Fruit fly (Drosophila melanogaster) whole organism, embryonic: ENCODE results near the gene CG1774.

Source experiments
- Abd-B ChIP-seq: fragments of 200-800 bp; sonication (Bioruptor generic); optimal IDR thresholded peaks from 2 replicates; lab custom pipeline; 2018; ENCODE audit warnings: missing biosample characterization, mild to moderate bottlenecking, missing genetic modification characterization, moderate library complexity
- CG10209 ChIP-seq: fragments of 200-800 bp; sonication (Bioruptor generic); optimal IDR thresholded peaks from 3 replicates; lab custom pipeline; 2017; ENCODE audit warnings: missing biosample characterization, mild to moderate bottlenecking, missing genetic modification characterization, missing genetic modification reagents
- CG10267 ChIP-seq: fragments of 200-800 bp; sonication (Bioruptor generic); optimal IDR thresholded peaks from 2 replicates; lab custom pipeline; 2018; ENCODE audit warnings: missing biosample characterization, mild to moderate bottlenecking, missing genetic modification characterization, moderate library complexity
- CG14667 ChIP-seq: fragments of 200-800 bp; sonication (Bioruptor generic); IDR thresholded peaks from 2 replicates; pipeline ENCODE4 v1.3.6; 2022; ENCODE audit warnings: missing biosample characterization, missing genetic modification characterization
- CG16813 ChIP-seq: fragments of 200-800 bp; sonication (Bioruptor generic); IDR thresholded peaks from 3 replicates; pipeline ENCODE4 v1.3.6; 2022; ENCODE audit warnings: missing biosample characterization, missing genetic modification characterization; ENCODE audit not compliant: partially characterized antibody
- CG17912 ChIP-seq: fragments of 200-800 bp; sonication (Bioruptor generic); optimal IDR thresholded peaks from 2 replicates; lab custom pipeline; 2018; ENCODE audit warnings: missing biosample characterization, mild to moderate bottlenecking, missing genetic modification characterization
- CG2202 ChIP-seq: fragments of 200-800 bp; sonication (Bioruptor generic); optimal IDR thresholded peaks from 2 replicates; lab custom pipeline; 2018; ENCODE audit warnings: missing biosample characterization, mild to moderate bottlenecking, missing genetic modification characterization
- CG30020 ChIP-seq: fragments of 200-800 bp; optimal IDR thresholded peaks from 2 replicates; lab custom pipeline; 2019; ENCODE audit warnings: missing biosample characterization, mild to moderate bottlenecking, missing genetic modification characterization, moderate library complexity
- CG31365 ChIP-seq: fragments of 200-800 bp; sonication (Bioruptor generic); optimal IDR thresholded peaks from 2 replicates; lab custom pipeline; 2018; ENCODE audit warnings: missing biosample characterization, mild to moderate bottlenecking, missing genetic modification characterization
- CG3847 ChIP-seq: fragments of 200-800 bp; sonication (Bioruptor generic); IDR thresholded peaks from 2 replicates; pipeline ENCODE4 v1.3.6; 2022; ENCODE audit warnings: missing biosample characterization, missing genetic modification characterization
- CG42726 ChIP-seq: fragments of 200-800 bp; sonication (Bioruptor generic); IDR thresholded peaks from 2 replicates; pipeline ENCODE4 v1.3.6; 2022; ENCODE audit warnings: missing biosample characterization, missing genetic modification characterization; ENCODE audit not compliant: partially characterized antibody
- CG4424 ChIP-seq: fragments of 200-800 bp; sonication (Bioruptor generic); optimal IDR thresholded peaks from 3 replicates; lab custom pipeline; 2016; ENCODE audit warnings: missing biosample characterization, missing genetic modification characterization
- CG4854 ChIP-seq: fragments of 200-800 bp; sonication (Bioruptor generic); optimal IDR thresholded peaks from 2 replicates; lab custom pipeline; 2016; ENCODE audit warnings: missing biosample characterization, missing genetic modification characterization, inconsistent platforms
- CG5180 ChIP-seq: fragments of 200-800 bp; sonication (Bioruptor generic); optimal IDR thresholded peaks from 3 replicates; lab custom pipeline; 2017; ENCODE audit warnings: missing biosample characterization, missing genetic modification characterization, mild to moderate bottlenecking, moderate library complexity, missing genetic modification reagents
- CG9215 ChIP-seq: fragments of 200-800 bp; sonication (Bioruptor generic); IDR thresholded peaks from 2 replicates; pipeline ENCODE4 v1.3.6; 2022; ENCODE audit warnings: missing biosample characterization, missing genetic modification characterization
- CG9437 ChIP-seq: fragments of 200-800 bp; sonication (Bioruptor generic); optimal IDR thresholded peaks from 2 replicates; lab custom pipeline; 2018; ENCODE audit warnings: missing biosample characterization, mild to moderate bottlenecking, missing genetic modification characterization
- Chrac-16 ChIP-seq: fragments of 200-800 bp; sonication (Bioruptor generic); optimal IDR thresholded peaks from 3 replicates; lab custom pipeline; 2016; ENCODE audit warnings: missing biosample characterization, missing genetic modification characterization
- D ChIP-seq, 2 experiments: fragments of 200-800 bp in 1 of 2; fragments of >200 bp in 1 of 2; sonication (Bioruptor generic) in 1 of 2; optimal IDR thresholded peaks; 2 replicates in 1 of 2; 3 replicates in 1 of 2; lab custom pipeline; 2017; ENCODE audit warnings: mild to moderate bottlenecking in 1 of 2, missing biosample characterization in 1 of 2, missing genetic modification characterization in 1 of 2, missing genetic modification reagents in 1 of 2
- D19A ChIP-seq: fragments of 200-800 bp; optimal IDR thresholded peaks from 3 replicates; lab custom pipeline; 2019; ENCODE audit warnings: missing biosample characterization, mild to moderate bottlenecking, missing genetic modification characterization, moderate library complexity
- D19B ChIP-seq: fragments of 200-800 bp; sonication (Bioruptor generic); optimal IDR thresholded peaks from 2 replicates; lab custom pipeline; 2017; ENCODE audit warnings: missing biosample characterization, mild to moderate bottlenecking, missing genetic modification characterization
- Gsc ChIP-seq: fragments of 200-800 bp; sonication (Bioruptor generic); IDR thresholded peaks from 2 replicates; pipeline ENCODE4 v1.3.6; 2022; ENCODE audit warnings: missing biosample characterization, missing genetic modification characterization
- Gug ChIP-seq: fragments of 200-800 bp; sonication (Bioruptor generic); IDR thresholded peaks from 4 replicates; pipeline ENCODE4 v1.3.6; 2022; ENCODE audit warnings: missing biosample characterization, missing genetic modification characterization
- H15 ChIP-seq: fragments of 200-800 bp; sonication (Bioruptor generic); IDR thresholded peaks from 3 replicates; pipeline ENCODE4 v1.3.6; 2022; ENCODE audit warnings: missing biosample characterization, missing genetic modification characterization
- HmgD ChIP-seq: fragments of 200-800 bp; sonication (Bioruptor generic); optimal IDR thresholded peaks from 3 replicates; lab custom pipeline; 2016; ENCODE audit warnings: missing biosample characterization, missing genetic modification characterization
- Meics ChIP-seq: fragments of 200-800 bp; sonication (Bioruptor generic); optimal IDR thresholded peaks from 2 replicates; lab custom pipeline; 2017; ENCODE audit warnings: missing biosample characterization, mild to moderate bottlenecking, missing genetic modification characterization
- Mes4 ChIP-seq: fragments of 200-800 bp; sonication (Bioruptor generic); optimal IDR thresholded peaks from 2 replicates; lab custom pipeline; 2016; ENCODE audit warnings: missing biosample characterization, missing genetic modification characterization
- Neu2 ChIP-seq: fragments of 200-800 bp; sonication (Bioruptor generic); optimal IDR thresholded peaks from 3 replicates; lab custom pipeline; 2016; ENCODE audit warnings: missing biosample characterization, missing genetic modification characterization, borderline replicate concordance
- Pdp1 ChIP-seq, 2 experiments: fragments of 200-800 bp; sonication (Bioruptor generic); optimal IDR thresholded peaks; 3 replicates each; lab custom pipeline; 2016; ENCODE audit warnings: missing biosample characterization in 2 of 2, missing genetic modification characterization in 2 of 2, mild to moderate bottlenecking in 1 of 2, moderate library complexity in 1 of 2
- Sin3A ChIP-seq: fragments of >200 bp; optimal IDR thresholded peaks from 2 replicates; lab custom pipeline; 2018
- Usf ChIP-seq: fragments of 200-800 bp; sonication (Bioruptor generic); optimal IDR thresholded peaks from 2 replicates; lab custom pipeline; 2017; ENCODE audit warnings: missing genotype, missing biosample characterization, missing genetic modification characterization
- YL-1 ChIP-seq: fragments of 200-800 bp; sonication (Bioruptor generic); optimal IDR thresholded peaks from 3 replicates; lab custom pipeline; 2017; ENCODE audit warnings: missing biosample characterization, mild to moderate bottlenecking, missing genetic modification characterization
- al ChIP-seq: fragments of 200-800 bp; sonication (Bioruptor generic); IDR thresholded peaks from 2 replicates; pipeline ENCODE4 v1.3.6; 2022; ENCODE audit warnings: missing biosample characterization, missing genetic modification characterization
- ap ChIP-seq: fragments of 200-800 bp; sonication (Bioruptor generic); IDR thresholded peaks from 2 replicates; pipeline ENCODE4 v1.3.6; 2022; ENCODE audit warnings: missing biosample characterization, missing genetic modification characterization
- ase ChIP-seq: fragments of 200-800 bp; sonication (Bioruptor generic); IDR thresholded peaks from 3 replicates; pipeline ENCODE4 v1.3.6; 2022; ENCODE audit warnings: missing biosample characterization, missing genetic modification characterization
- bab2 ChIP-seq: fragments of 200-800 bp; sonication (Bioruptor generic); optimal IDR thresholded peaks from 2 replicates; lab custom pipeline; 2016; ENCODE audit warnings: missing biosample characterization, missing genetic modification characterization
- bigmax ChIP-seq: fragments of 200-800 bp; sonication (Bioruptor generic); optimal IDR thresholded peaks from 2 replicates; lab custom pipeline; 2018; ENCODE audit warnings: missing biosample characterization, mild to moderate bottlenecking, missing genetic modification characterization
- br ChIP-seq: fragments of >200 bp; optimal IDR thresholded peaks from 2 replicates; lab custom pipeline; 2017
- bsh ChIP-seq, 2 experiments: fragments of 200-800 bp; sonication (Bioruptor generic); optimal IDR thresholded peaks; 2 replicates each; lab custom pipeline; 2017 to 2018; ENCODE audit warnings: mild to moderate bottlenecking in 2 of 2, missing biosample characterization in 2 of 2, missing genetic modification characterization in 2 of 2, moderate library complexity in 1 of 2
- dysf ChIP-seq: fragments of 200-800 bp; sonication (Bioruptor generic); IDR thresholded peaks from 3 replicates; pipeline ENCODE4 v1.3.6; 2022; ENCODE audit warnings: missing biosample characterization, missing genetic modification characterization
- ind ChIP-seq: fragments of 200-800 bp; sonication (Bioruptor generic); optimal IDR thresholded peaks from 3 replicates; lab custom pipeline; 2016; ENCODE audit warnings: missing biosample characterization, missing genetic modification characterization
- knrl ChIP-seq: fragments of 200-800 bp; sonication (Bioruptor generic); IDR thresholded peaks from 3 replicates; pipeline ENCODE4 v1.3.6; 2022; ENCODE audit warnings: missing biosample characterization, missing genetic modification characterization; ENCODE audit not compliant: partially characterized antibody
- lmd ChIP-seq: fragments of 200-800 bp; sonication (Bioruptor generic); IDR thresholded peaks from 2 replicates; pipeline ENCODE4 v1.3.6; 2022; ENCODE audit warnings: missing biosample characterization, missing genetic modification characterization
- prd ChIP-seq, 3 experiments: fragments of >200 bp in 2 of 3; fragments of 200-800 bp in 1 of 3; sonication (Bioruptor generic) in 1 of 3; optimal IDR thresholded peaks in 2 of 3; IDR thresholded peaks in 1 of 3; 2 replicates in 2 of 3; 3 replicates in 1 of 3; pipeline versions ENCODE4 v1.3.6 to Lab custom; 2017 to 2022; ENCODE audit warnings: missing biosample characterization in 1 of 3, missing genetic modification characterization in 1 of 3
- rib ChIP-seq: fragments of 200-800 bp; sonication (Bioruptor generic); IDR thresholded peaks from 2 replicates; pipeline ENCODE4 v1.3.6; 2022; ENCODE audit warnings: missing biosample characterization, missing genetic modification characterization
- row ChIP-seq: fragments of 200-800 bp; sonication (Bioruptor generic); IDR thresholded peaks from 3 replicates; pipeline ENCODE4 v1.3.6; 2022; ENCODE audit warnings: missing biosample characterization, missing genetic modification characterization
- sd ChIP-seq: fragments of 200-800 bp; sonication (Bioruptor generic); optimal IDR thresholded peaks from 3 replicates; lab custom pipeline; 2018; ENCODE audit warnings: missing biosample characterization, mild to moderate bottlenecking, missing genetic modification characterization, moderate library complexity
- ssp ChIP-seq: fragments of 200-800 bp; sonication (Bioruptor generic); IDR thresholded peaks from 2 replicates; pipeline ENCODE4 v1.3.6; 2022; ENCODE audit warnings: missing biosample characterization, missing genetic modification characterization
- twi ChIP-seq: fragments of 200-800 bp; optimal IDR thresholded peaks from 2 replicates; lab custom pipeline; 2019; ENCODE audit warnings: missing biosample characterization, mild to moderate bottlenecking, missing genetic modification characterization, moderate library complexity
- zfh2 ChIP-seq: fragments of 200-800 bp; sonication (Bioruptor generic); optimal IDR thresholded peaks from 2 replicates; lab custom pipeline; 2016; ENCODE audit warnings: missing biosample characterization, missing genetic modification characterization

Gene CG1774

dm6 chr3R:31596071-31596883 is 3.7 kb downstream of the CG1774 start, which contains the start of gene RpL6 (continued):
- TF ChIP-seq row (GFP tag; lab: Robert Waterston, UW) (peak; percentile 6; the same call in 1 of the 3 replicates), CG42726 (GFP tag; lab: Robert Waterston, UW) (peak; percentile 36; the same call in 1 of the 2 replicates), lmd (GFP tag; lab: Robert Waterston, UW) (no peak), Neu2 (no peak), Gug (GFP tag; lab: Robert Waterston, UW) (no peak), bab2 (GFP tag; lab: Kevin White, UChicago) (no peak), al (GFP tag; lab: Robert Waterston, UW) (no peak), zfh2 (GFP tag; lab: Kevin White, UChicago) (no peak), CG16813 (peak; percentile 82), dysf (GFP tag; lab: Robert Waterston, UW) (no peak), Usf (no peak), CG31365 (tag; lab: Kevin White, UChicago) (peak; percentile 6), CG3847 (GFP tag; lab: Robert Waterston, UW) (peak; percentile 31; the same call in 1 of the 2 replicates), Gsc (GFP tag; lab: Robert Waterston, UW) (no peak), CG9215 (GFP tag; lab: Robert Waterston, UW) (no peak), HmgD (GFP tag; lab: Kevin White, UChicago) (no peak), bsh (GFP tag; optimal IDR thresholded peaks at IDR 0.05; lab: Kevin White, UChicago) (no peak), ind (no peak), twi (tag; lab: Kevin White, UChicago) (peak; percentile 9), CG4854 (GFP tag; lab: Kevin White, UChicago) (no peak), D19B (GFP tag; lab: Kevin White, UChicago) (no peak), CG2202 (tag; lab: Kevin White, UChicago) (no peak), Chrac-16 (GFP tag; lab: Kevin White, UChicago) (no peak), CG5180 (GFP tag; lab: Kevin White, UChicago) (no peak), D (optimal IDR thresholded peaks at IDR 0.05; lab: Kevin White, UChicago) (no peak), D (GFP tag; optimal IDR thresholded peaks at IDR 0.05; lab: Kevin White, UChicago) (no peak), Pdp1 (GFP tag; optimal IDR thresholded peaks at IDR 0.05; lab: Kevin White, UChicago) (peak in 1 of 2 experiments; percentile 67), CG9437 (GFP tag; lab: Kevin White, UChicago) (no peak), YL-1 (GFP tag; lab: Kevin White, UChicago) (peak; percentile 98), br (no peak), bigmax (GFP tag; lab: Kevin White, UChicago) (peak; percentile 97), Sin3A (no peak), CG4424 (GFP tag; lab: Kevin White, UChicago) (no peak), Meics (GFP tag; lab: Kevin White, UChicago) (no peak), D19A (tag; lab: Kevin White, UChicago) (no peak), Mes4 (GFP tag; lab: Kevin White, UChicago) (no peak), ap (GFP tag; lab: Robert Waterston, UW) (no peak), H15 (GFP tag; lab: Robert Waterston, UW) (no peak), rib (GFP tag; lab: Robert Waterston, UW) (no peak), prd (optimal IDR thresholded peaks at IDR 0.05; lab: Kevin White, UChicago) (no peak), prd (GFP tag; IDR thresholded peaks at IDR 0.05; lab: Robert Waterston, UW) (no peak), CG30020 (tag; lab: Kevin White, UChicago) (peak; percentile 70), ase (GFP tag; lab: Robert Waterston, UW) (no peak), knrl (GFP tag; lab: Robert Waterston, UW) (peak; percentile 71), CG14667 (GFP tag; lab: Robert Waterston, UW) (no peak), CG10267 (tag; lab: Kevin White, UChicago) (peak; percentile 77), Abd-B (GFP tag; lab: Kevin White, UChicago) (no peak), CG10209 (GFP tag; lab: Kevin White, UChicago) (no peak), sd (tag; lab: Kevin White, UChicago) (peak; percentile 57), ssp (GFP tag; lab: Robert Waterston, UW) (no peak), CG17912 (GFP tag; lab: Kevin White, UChicago) (no peak)
